Worm (Caenorhabditis elegans): ENCODE results near the gene F21D12.3.
A peak's percentile ranks its signal among the peaks of the same experiment; 100 is the strongest.

F21D12.3 gene

DNA sequence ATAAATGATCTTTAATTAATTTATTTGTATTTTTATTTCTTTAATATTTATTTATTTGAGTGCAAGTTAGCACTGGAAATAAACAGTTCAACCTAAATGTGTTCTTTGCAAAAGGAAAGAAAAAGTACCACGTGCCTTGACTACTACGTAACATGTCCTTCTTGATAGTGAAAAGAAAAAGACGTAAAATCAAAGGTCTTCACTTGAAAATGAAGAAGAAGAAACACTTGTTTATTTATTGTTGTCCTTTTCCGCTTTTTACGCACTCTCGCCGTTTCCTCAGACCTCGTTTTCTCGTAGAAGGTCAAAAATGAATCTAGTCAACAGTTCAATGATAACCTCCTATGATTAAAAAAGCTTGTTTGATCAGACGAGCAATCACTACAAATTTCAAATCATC, 45.9 kb downstream of the F21D12.3 start (continued):
- no peak for TF ChIP-seq tra-1 (GFP tag; IDR thresholded peaks at IDR 0.05)
- TF ChIP-seq ZK546.5 (tag; optimal IDR thresholded peaks at IDR 0.05) = no peak
- no peak for TF ChIP-seq daf-19 (GFP tag; conservative IDR thresholded peaks at IDR 0.05)
- TF ChIP-seq daf-8 (GFP tag; IDR thresholded peaks at IDR 0.05) = no peak
- no peak for TF ChIP-seq zip-11 (GFP tag; IDR thresholded peaks at IDR 0.05)
- TF ChIP-seq lin-38 (GFP tag; IDR thresholded peaks at IDR 0.05) = no peak
- no peak for TF ChIP-seq hmg-1.1 (GFP tag; IDR thresholded peaks at IDR 0.05)
- no peak for TF ChIP-seq dmd-9 (GFP tag; IDR thresholded peaks at IDR 0.05)
- TF ChIP-seq ceh-28 (tag; optimal IDR thresholded peaks at IDR 0.05) = no peak
- TF ChIP-seq dve-1 (tag; optimal IDR thresholded peaks at IDR 0.05; ENCODE audit: insufficient read depth) = peak; percentile 26
- no peak for TF ChIP-seq snpc-4 (tag; optimal IDR thresholded peaks at IDR 0.05)
- TF ChIP-seq nhr-42 (GFP tag; IDR thresholded peaks at IDR 0.05) = no peak
- TF ChIP-seq hlh-11 (tag; optimal IDR thresholded peaks at IDR 0.05) = peak; percentile 3
- TF ChIP-seq pha-4 (GFP tag; IDR thresholded peaks at IDR 0.05) = no peak
- no peak for TF ChIP-seq pha-4 (tag; optimal IDR thresholded peaks at IDR 0.05)
- peak; percentile 38 for TF ChIP-seq hlh-30 (tag; optimal IDR thresholded peaks at IDR 0.05; ENCODE audit: insufficient read depth)
- TF ChIP-seq nhr-77 (tag; optimal IDR thresholded peaks at IDR 0.05) = no peak
- TF ChIP-seq nhr-111 (GFP tag; optimal IDR thresholded peaks at IDR 0.05) = no peak
- TF ChIP-seq lsy-2 (tag; optimal IDR thresholded peaks at IDR 0.05) = peak in 1 of 2 experiments; percentile 16
- no peak for TF ChIP-seq nhr-41 (GFP tag; IDR thresholded peaks at IDR 0.05)
- TF ChIP-seq madf-5 (GFP tag; IDR thresholded peaks at IDR 0.05) = no peak

ce11 chrII:7277257-7277656, 46.6 kb downstream of the F21D12.3 start:
- TF ChIP-seq madf-9 (GFP tag; conservative IDR thresholded peaks at IDR 0.05) (no peak), lin-13 (GFP tag; optimal IDR thresholded peaks at IDR 0.05) (no peak), ZK337.2 (GFP tag; IDR thresholded peaks at IDR 0.05) (no peak), unc-130 (GFP tag; optimal IDR thresholded peaks at IDR 0.05) (no peak), nhr-48 (tag; optimal IDR thresholded peaks at IDR 0.05) (peak; percentile 83), lsy-2 (tag; optimal IDR thresholded peaks at IDR 0.05) (peak in 1 of 2 experiments; percentile 11), dve-1 (tag; optimal IDR thresholded peaks at IDR 0.05; ENCODE audit: insufficient read depth) (peak; percentile 78), aly-2 (tag; optimal IDR thresholded peaks at IDR 0.05) (no peak), ztf-7 (tag; optimal IDR thresholded peaks at IDR 0.05) (peak; percentile 8), php-3 (GFP tag; IDR thresholded peaks at IDR 0.05) (peak; percentile 92), madf-5 (GFP tag; IDR thresholded peaks at IDR 0.05) (no peak), ceh-82 (tag; optimal IDR thresholded peaks at IDR 0.05) (no peak), dmd-6 (GFP tag; IDR thresholded peaks at IDR 0.05) (peak; percentile 81), mdl-1 (tag; optimal IDR thresholded peaks at IDR 0.05) (peak in 1 of 2 experiments; percentile 21), ceh-62 (tag; optimal IDR thresholded peaks at IDR 0.05) (no peak), hlh-30 (tag; optimal IDR thresholded peaks at IDR 0.05; ENCODE audit: insufficient read depth) (peak; percentile 31), daf-16 (GFP tag; optimal IDR thresholded peaks at IDR 0.05) (no peak), daf-16 (tag; optimal IDR thresholded peaks at IDR 0.05) (peak; percentile 99), duxl-1 (tag; optimal IDR thresholded peaks at IDR 0.05; ENCODE audit: poor library complexity) (no peak), mxl-3 (GFP tag; optimal IDR thresholded peaks at IDR 0.05) (peak; percentile 14), tra-1 (GFP tag; IDR thresholded peaks at IDR 0.05) (peak; percentile 13; the same call in 1 of the 2 replicates), jun-1 (tag; optimal IDR thresholded peaks at IDR 0.05) (no peak), zip-2 (tag; optimal IDR thresholded peaks at IDR 0.05) (no peak), lin-38 (GFP tag; IDR thresholded peaks at IDR 0.05) (no peak), pqm-1 (tag; optimal IDR thresholded peaks at IDR 0.05) (peak; percentile 9), lin-1 (GFP tag; IDR thresholded peaks at IDR 0.05) (no peak), unc-62 (GFP tag; optimal IDR thresholded peaks at IDR 0.05 in 1 of 2) (peak in 1 of 2 experiments; percentile 31), unc-62 (tag; optimal IDR thresholded peaks at IDR 0.05) (no peak), nhr-102 (tag; optimal IDR thresholded peaks at IDR 0.05) (peak; percentile 84), snpc-1.2 (GFP tag; IDR thresholded peaks at IDR 0.05) (no peak), F44E2.7 (GFP tag; IDR thresholded peaks at IDR 0.05) (no peak), nhr-28 (tag; optimal IDR thresholded peaks at IDR 0.05) (peak; percentile 74), hlh-11 (tag; optimal IDR thresholded peaks at IDR 0.05) (peak; percentile 80)
